Fruit fly (Drosophila melanogaster): ENCODE data around the gene raskol.

raskol gene

DNA sequence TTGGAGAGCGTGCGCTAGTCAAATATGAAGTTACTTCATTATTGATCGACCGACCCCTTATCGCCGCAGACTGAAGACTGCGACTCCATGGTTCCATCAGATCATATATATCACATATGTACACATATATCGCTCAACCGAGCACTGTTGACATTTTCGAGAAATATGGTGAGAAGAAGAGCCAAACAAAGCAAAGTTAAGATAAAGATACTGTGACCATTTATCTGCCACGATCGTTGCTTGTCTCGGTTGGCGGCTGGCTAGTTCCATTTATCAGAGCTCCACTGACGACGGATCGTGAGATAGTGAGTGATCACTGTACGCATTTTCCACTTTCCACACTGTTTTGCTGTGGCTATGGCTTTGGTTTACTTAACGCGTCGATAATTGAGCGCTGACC, 33.7 kb downstream of the raskol start:
- no peak for TF ChIP-seq CG9215 (GFP tag; IDR thresholded peaks at IDR 0.05)
- no peak for TF ChIP-seq CG17328 (GFP tag; IDR thresholded peaks at IDR 0.05)
- TF ChIP-seq tll (GFP tag; optimal IDR thresholded peaks at IDR 0.05): no peak
- no peak for TF ChIP-seq Doc3 (GFP tag; IDR thresholded peaks at IDR 0.05; ENCODE audit: partially characterized antibody)
- TF ChIP-seq CG15696 (tag; optimal IDR thresholded peaks at IDR 0.05): no peak
- TF ChIP-seq sug (tag; optimal IDR thresholded peaks at IDR 0.05): no peak
- TF ChIP-seq Oli (tag; optimal IDR thresholded peaks at IDR 0.05): no peak
- no peak for TF ChIP-seq CHES-1-like (GFP tag; optimal IDR thresholded peaks at IDR 0.05)
- no peak for TF ChIP-seq CG30403 (GFP tag; optimal IDR thresholded peaks at IDR 0.05)
- peak; percentile 4 for TF ChIP-seq lab (GFP tag; optimal IDR thresholded peaks at IDR 0.05)
- no peak for TF ChIP-seq Hand (GFP tag; optimal IDR thresholded peaks at IDR 0.05)
- TF ChIP-seq jigr1 (GFP tag; IDR thresholded peaks at IDR 0.05): no peak
- peak; percentile 43 for TF ChIP-seq CG15479 (GFP tag; optimal IDR thresholded peaks at IDR 0.05)
- no peak for TF ChIP-seq CG2875 (GFP tag; optimal IDR thresholded peaks at IDR 0.05)
- no peak for TF ChIP-seq ci (GFP tag; IDR thresholded peaks at IDR 0.05)
- TF ChIP-seq CG17612 (GFP tag; IDR thresholded peaks at IDR 0.05): no peak
- no peak for TF ChIP-seq CG17186 (GFP tag; optimal IDR thresholded peaks at IDR 0.05)
- TF ChIP-seq dmrt11E (tag; optimal IDR thresholded peaks at IDR 0.05): no peak
- no peak for TF ChIP-seq Doc2 (GFP tag; IDR thresholded peaks at IDR 0.05)
- TF ChIP-seq CG12744 (GFP tag; optimal IDR thresholded peaks at IDR 0.05): no peak
- TF ChIP-seq MTF-1 (GFP tag; optimal IDR thresholded peaks at IDR 0.05; ENCODE audit: borderline replicate concordance): no peak
- TF ChIP-seq caup (GFP tag; optimal IDR thresholded peaks at IDR 0.05; ENCODE audit: severe bottlenecking): no peak
- no peak for TF ChIP-seq Dp (GFP tag; optimal IDR thresholded peaks at IDR 0.05)
- no peak for TF ChIP-seq CG12299 (tag; optimal IDR thresholded peaks at IDR 0.05)
- TF ChIP-seq ato (GFP tag; IDR thresholded peaks at IDR 0.05; ENCODE audit: partially characterized antibody): no peak
- no peak for TF ChIP-seq CG10321 (GFP tag; IDR thresholded peaks at IDR 0.05)
- peak; percentile 3 for TF ChIP-seq CG13894 (tag; optimal IDR thresholded peaks at IDR 0.05)
- peak; percentile 42; the same call in 1 of the 2 replicates for TF ChIP-seq chm (GFP tag; IDR thresholded peaks at IDR 0.05)
- no peak for TF ChIP-seq CG10979 (tag; optimal IDR thresholded peaks at IDR 0.05)
- no peak for TF ChIP-seq CG10209 (GFP tag; optimal IDR thresholded peaks at IDR 0.05)
- no peak for TF ChIP-seq CG11560 (tag; IDR thresholded peaks at IDR 0.05)
- no peak for TF ChIP-seq slp2 (GFP tag; optimal IDR thresholded peaks at IDR 0.05)
- TF ChIP-seq croc (GFP tag; conservative IDR thresholded peaks at IDR 0.05): no peak
- TF ChIP-seq slou (GFP tag; optimal IDR thresholded peaks at IDR 0.05): no peak
- TF ChIP-seq CG33557 (GFP tag; optimal IDR thresholded peaks at IDR 0.05): peak; percentile 34
- no peak for TF ChIP-seq ftz-f1 (GFP tag; optimal IDR thresholded peaks at IDR 0.05)
- no peak for TF ChIP-seq vvl (GFP tag; IDR thresholded peaks at IDR 0.05)
- peak; percentile 23 for TF ChIP-seq CG6813 (GFP tag; optimal IDR thresholded peaks at IDR 0.05)
- no peak for TF ChIP-seq MBD-R2 (GFP tag; IDR thresholded peaks at IDR 0.05)
- TF ChIP-seq CG15601 (tag; optimal IDR thresholded peaks at IDR 0.05): peak; percentile 21
- no peak for TF ChIP-seq B-H1 (GFP tag; IDR thresholded peaks at IDR 0.05)
- TF ChIP-seq abd-A (tag; optimal IDR thresholded peaks at IDR 0.05): no peak
- peak; percentile 63 for TF ChIP-seq kni (GFP tag; optimal IDR thresholded peaks at IDR 0.05)
- TF ChIP-seq CG8478 (optimal IDR thresholded peaks at IDR 0.05): no peak
- TF ChIP-seq Aef1 (GFP tag; IDR thresholded peaks at IDR 0.05): no peak
- TF ChIP-seq her (GFP tag; optimal IDR thresholded peaks at IDR 0.05): no peak
- no peak for TF ChIP-seq disco-r (GFP tag; optimal IDR thresholded peaks at IDR 0.05)
- TF ChIP-seq otp (GFP tag; IDR thresholded peaks at IDR 0.05): 0 out of 3 replicates have a peak, but pooled peaks have one; percentile 14
- TF ChIP-seq CG12659 (GFP tag; optimal IDR thresholded peaks at IDR 0.05): no peak
- TF ChIP-seq fd64A (GFP tag; optimal IDR thresholded peaks at IDR 0.05): peak; percentile 17
- TF ChIP-seq CG13123 (GFP tag; optimal IDR thresholded peaks at IDR 0.05): no peak
